Worm (Caenorhabditis elegans) whole organism, L4/young adult: ENCODE measurements around the gene shw-3.

Experiments
- W03F9.2 ChIP-seq: fragments of 150-350 bp; optimal IDR thresholded peaks from 2 replicates; lab custom pipeline; 2014; ENCODE audit warnings: missing biosample characterization, missing genetic modification characterization
- dao-5 ChIP-seq: sonication (generic microtip); optimal IDR thresholded peaks from 2 replicates; lab custom pipeline; 2016; ENCODE audit warnings: missing genotype, missing genetic modification characterization, moderate library complexity, missing compliant biosample characterization
- him-1 ChIP-seq: sonication (generic microtip); optimal IDR thresholded peaks from 2 replicates; lab custom pipeline; 2016; ENCODE audit warnings: missing genotype, missing genetic modification reagents, missing genetic modification characterization, missing compliant biosample characterization

shw-3 gene

DNA sequence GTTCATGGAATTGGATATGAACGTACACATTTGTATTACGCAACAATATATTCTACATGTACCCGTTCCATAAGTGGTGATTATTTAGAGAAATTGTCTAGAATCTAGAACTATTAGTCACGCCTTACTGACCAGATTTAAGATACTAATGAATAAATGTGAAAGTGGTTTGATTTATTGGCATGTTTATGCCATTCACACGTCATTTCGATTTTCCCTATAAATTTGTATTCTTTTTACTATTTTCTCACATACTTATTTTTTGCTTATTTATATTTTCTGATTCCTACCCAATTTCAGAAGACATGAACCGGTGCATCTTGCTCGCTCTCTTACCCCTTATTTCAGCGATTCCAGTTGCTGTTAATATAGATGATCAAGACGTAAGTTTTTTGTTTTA is 1.3 kb upstream of the shw-3 start, which contains the start of gene F15B9.8:
Gene F15B9.8 (plus strand): TSS at position 301 of the 400 bp plus-strand sequence.
- TF ChIP-seq W03F9.2 (no peak), him-1 (no peak), dao-5 (no peak)

DNA sequence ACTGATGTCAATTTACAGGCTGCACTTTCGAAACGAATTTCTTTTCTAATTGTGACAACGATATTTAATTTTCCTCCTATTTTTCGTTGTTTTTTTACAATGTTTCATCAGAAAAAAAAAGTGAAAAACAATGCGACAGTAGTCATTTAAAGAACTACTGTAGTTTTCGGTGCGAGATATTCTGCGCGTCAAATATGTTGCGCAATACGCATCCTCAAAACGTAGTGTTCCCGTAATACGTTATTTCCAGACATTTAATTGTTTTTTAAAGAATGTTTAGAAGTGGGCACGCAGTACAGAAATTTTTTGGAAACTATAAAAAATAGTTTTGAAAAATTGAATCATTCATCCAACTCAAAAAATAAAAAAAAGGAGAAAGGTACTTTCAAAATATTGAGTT is 12.9 kb downstream of the shw-3 start:
- no peak for TF ChIP-seq him-1
- no peak for TF ChIP-seq dao-5
- TF ChIP-seq W03F9.2 = no peak

- TF ChIP-seq dao-5 (no peak), W03F9.2 (peak; percentile 29)
These were observed 16.3 kb downstream of the shw-3 start, which contains the start of gene pnn-1 for ce11 chrV:12970575-12971160. TSS of gene pnn-1 (plus strand) at chrV:12971110.

DNA sequence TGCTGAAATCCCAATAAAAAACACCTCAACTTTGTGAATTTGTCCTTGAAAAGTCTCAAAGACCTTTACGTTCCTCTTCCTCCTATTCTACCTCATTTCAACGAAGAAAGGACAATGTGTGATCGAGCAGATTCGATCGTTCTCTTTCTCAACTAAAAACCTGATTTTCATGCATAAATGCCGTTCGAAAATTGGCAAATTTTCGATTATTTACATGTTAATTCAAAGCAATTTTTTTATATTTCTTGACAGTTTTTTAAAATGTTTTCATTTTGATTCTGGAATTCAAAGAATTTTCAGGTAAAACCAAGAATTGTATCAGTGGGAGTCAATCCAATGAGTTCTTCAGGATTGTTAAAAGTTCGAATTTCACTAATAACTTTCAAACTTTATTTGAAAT is 18.4 kb downstream of the shw-3 start, which contains the start of gene lin-46:
Gene lin-46 (plus strand): TSS at position 301 of the 400 bp plus-strand sequence.
- TF ChIP-seq dao-5 = no peak
- TF ChIP-seq W03F9.2 = no peak
- TF ChIP-seq him-1 = no peak

DNA sequence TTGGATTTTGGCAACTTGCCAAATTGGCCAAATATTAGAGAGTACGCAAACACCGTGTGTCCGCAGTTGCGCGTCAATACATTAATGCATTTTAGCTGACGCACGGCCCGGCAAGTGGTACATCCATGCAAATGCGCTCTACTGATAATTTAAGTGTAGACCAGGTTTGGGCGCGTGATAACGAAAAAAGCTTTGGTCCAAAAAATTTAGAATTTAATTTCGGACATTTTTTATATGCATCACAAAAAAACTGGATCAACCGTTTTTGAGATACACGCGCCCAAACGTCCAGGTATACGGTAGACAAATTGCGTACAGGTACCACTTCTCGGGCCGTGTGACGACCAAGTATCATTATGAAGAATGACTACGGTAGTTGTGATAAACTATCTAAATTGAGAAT is 19.0 kb downstream of the shw-3 start, which contains the start of gene R186.8:
Gene R186.8 (minus strand): TSS at position 58 of the 403 bp plus-strand sequence.
- TF ChIP-seq him-1 (peak; percentile 55), W03F9.2 (peak; percentile 3)

ce11 chrV:12967110-12967509 is 19.9 kb downstream of the shw-3 start, which contains the start of gene R186.3:
TSS of gene R186.3 (minus strand) at chrV:12967210.
- TF ChIP-seq W03F9.2 (no peak), dao-5 (no peak), him-1 (no peak)

ce11 chrV:12964076-12964475 is 22.9 kb downstream of the shw-3 start, which contains the start of gene srd-35:
TSS of gene srd-35 (plus strand) at chrV:12964376.
- no peak for TF ChIP-seq dao-5
- no peak for TF ChIP-seq W03F9.2
- no peak for TF ChIP-seq him-1

DNA sequence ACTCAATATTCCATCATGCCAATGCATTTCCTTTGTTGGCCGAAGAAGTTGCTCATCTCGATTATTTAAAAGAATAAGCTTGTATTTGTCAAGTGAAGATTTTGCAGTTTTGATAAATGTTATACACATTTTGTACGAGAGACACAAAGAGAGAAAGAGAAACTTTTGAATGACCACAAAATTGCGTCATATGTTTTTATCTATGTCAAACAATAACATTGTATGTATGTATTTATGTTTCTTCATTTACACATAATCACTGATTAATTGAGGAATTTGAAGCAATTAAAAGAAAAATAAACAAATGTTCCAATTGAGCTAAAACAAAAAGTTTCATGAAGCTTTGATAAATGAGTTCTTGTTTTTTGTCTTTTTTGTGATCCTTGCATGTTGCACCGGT is 23.8 kb downstream of the shw-3 start, which contains the start of gene hrg-9:
Gene hrg-9 (minus strand): TSS at position 152 of the 400 bp plus-strand sequence.
- TF ChIP-seq W03F9.2 = no peak
- no peak for TF ChIP-seq dao-5
- no peak for TF ChIP-seq him-1

- no peak for TF ChIP-seq W03F9.2
- no peak for TF ChIP-seq dao-5
- no peak for TF ChIP-seq him-1
These were observed 25.8 kb downstream of the shw-3 start, which contains the start of gene mpst-7 for ce11 chrV:12961085-12961560. TSS of gene mpst-7 (minus strand) at chrV:12961135.

DNA sequence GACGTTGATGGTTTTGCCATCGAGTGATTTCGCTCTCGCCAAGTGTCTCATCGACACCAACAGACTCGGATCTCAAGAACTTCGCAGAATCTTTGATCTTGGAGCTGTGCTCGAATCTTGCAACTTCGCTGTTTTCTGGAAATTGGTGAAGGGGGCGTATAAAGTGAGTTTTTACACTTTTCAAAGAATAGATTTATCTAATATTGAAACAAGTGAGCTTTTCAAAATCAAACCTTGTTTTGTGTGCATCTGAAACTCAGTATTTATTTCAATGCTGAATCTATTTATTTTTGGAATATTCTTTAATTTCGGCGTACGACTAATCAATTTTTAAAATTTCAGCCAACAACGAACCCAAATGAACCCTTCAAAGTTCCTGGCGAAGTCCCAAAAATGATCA is 32.7 kb downstream of the shw-3 start:
- TF ChIP-seq dao-5 (no peak), W03F9.2 (no peak), him-1 (no peak)

DNA sequence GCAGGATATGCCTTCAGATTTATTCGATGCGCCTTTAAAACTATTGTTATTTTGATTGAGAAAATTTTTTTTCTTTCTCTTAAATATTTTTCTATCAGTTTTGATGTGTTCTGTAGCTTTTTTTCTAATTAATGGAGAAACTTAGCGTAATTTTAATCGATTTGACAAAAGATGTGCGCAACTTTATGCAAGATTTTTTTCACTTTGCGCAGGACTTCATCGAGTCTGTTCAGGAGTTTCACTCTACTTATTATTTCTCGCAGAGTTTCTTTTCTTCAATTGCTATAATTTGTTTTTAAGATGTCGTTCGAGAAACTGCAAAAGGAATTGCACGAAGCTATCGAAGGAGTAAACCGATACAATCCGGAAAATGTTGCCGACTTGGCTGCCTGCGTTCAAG is 33.3 kb downstream of the shw-3 start, which contains the start of gene eif-3.K:
Gene eif-3.K (plus strand): TSS at position 301 of the 400 bp plus-strand sequence.
- TF ChIP-seq dao-5 (no peak), him-1 (no peak), W03F9.2 (no peak)

DNA sequence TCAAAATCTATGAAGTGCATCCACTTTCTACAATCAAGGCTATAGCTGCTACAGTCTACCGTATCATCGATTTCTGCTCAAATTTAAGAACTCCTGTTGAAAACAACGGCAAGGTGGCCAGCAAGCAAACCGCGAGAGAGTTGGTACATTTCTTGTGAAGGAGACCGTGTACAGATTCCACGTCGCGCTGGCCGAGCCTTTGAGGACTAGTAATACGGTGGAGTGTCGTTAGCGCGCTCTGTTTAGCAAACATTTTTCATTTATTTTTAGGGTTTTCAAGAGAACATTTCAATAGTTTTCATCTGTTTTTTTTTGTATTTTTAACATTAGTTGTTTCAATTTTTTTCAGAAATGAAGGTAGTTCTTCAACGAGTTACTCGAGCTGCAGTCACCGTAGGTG is 34.7 kb downstream of the shw-3 start, which contains the start of gene pqn-68:
Gene pqn-68 (plus strand): TSS at position 350 of the 400 bp plus-strand sequence.
- TF ChIP-seq dao-5 = no peak
- TF ChIP-seq him-1 = no peak
- TF ChIP-seq W03F9.2 = no peak

ce11 chrV:12950812-12951528 is 36.0 kb downstream of the shw-3 start, which contains the start of the genes T16G1.9 and T16G1.18:
TSS of gene T16G1.9 (minus strand) at chrV:12950862.
TSS of gene T16G1.18 (plus strand) at chrV:12951304.
- TF ChIP-seq W03F9.2 (no peak), him-1 (no peak), dao-5 (no peak)

DNA sequence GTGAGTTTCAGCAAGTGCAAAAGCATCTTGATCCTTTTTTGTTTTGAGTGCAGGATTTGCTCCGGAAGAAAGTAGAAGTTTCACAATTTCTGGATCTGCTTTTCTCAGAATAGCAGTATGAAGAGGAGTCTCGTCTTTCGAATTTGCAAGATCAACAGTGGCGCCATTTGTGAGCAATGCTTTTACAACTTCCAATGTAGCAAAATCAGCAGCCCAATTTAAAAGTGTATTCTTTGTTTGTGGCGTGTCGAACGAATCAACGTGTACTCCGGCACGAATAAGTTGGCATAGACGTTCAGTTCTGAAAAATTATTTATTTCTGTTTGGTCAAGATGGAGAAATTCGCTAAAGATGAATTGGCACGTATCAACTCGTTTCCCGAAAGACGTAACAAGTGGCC is 37.4 kb downstream of the shw-3 start, which contains the start of gene T16G1.13:
Gene T16G1.13 (plus strand): TSS at position 301 of the 400 bp plus-strand sequence.
- no peak for TF ChIP-seq W03F9.2
- no peak for TF ChIP-seq dao-5

DNA sequence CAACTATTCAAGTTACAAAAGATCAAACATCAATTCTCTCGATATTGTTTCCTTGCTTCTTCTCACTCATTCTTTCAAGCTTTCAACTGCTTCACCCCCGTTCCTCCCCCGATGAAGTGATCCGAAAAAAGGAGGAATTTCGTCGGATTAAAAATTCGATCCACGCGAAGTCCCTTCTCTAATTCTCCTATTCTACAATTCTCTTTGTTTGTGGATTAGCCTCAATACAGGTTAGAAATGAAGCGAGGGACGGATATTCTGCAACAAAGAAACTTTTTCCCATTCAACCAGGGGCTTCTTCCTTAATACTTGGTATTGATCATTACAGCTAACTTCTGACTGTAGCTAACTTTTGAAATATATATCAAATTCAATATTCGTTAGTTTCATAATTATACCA is 42.2 kb downstream of the shw-3 start, which contains the start of gene grl-2:
Gene grl-2 (plus strand): TSS at position 301 of the 400 bp plus-strand sequence.
- no peak for TF ChIP-seq him-1
- no peak for TF ChIP-seq dao-5
- no peak for TF ChIP-seq W03F9.2
